Worm (Caenorhabditis elegans) whole organism, late embryonic: Measurements from ENCODE around the gene C02B8.7.

Experiments used
- F13H6.1 ChIP-seq: sonication (generic microtip); optimal IDR thresholded peaks from 2 replicates; lab custom pipeline; 2016; ENCODE audit warnings: missing genetic modification characterization, missing compliant biosample characterization
- K02D7.2 ChIP-seq: sonication (generic microtip); optimal IDR thresholded peaks from 2 replicates; lab custom pipeline; 2017; ENCODE audit warnings: mild to moderate bottlenecking, missing genetic modification characterization, missing compliant biosample characterization
- Y22D7AL.16 ChIP-seq: sonication (generic microtip); optimal IDR thresholded peaks from 2 replicates; lab custom pipeline; 2016; ENCODE audit warnings: missing genetic modification characterization, missing compliant biosample characterization
- ama-1 ChIP-seq: fragments of 150-350 bp; optimal IDR thresholded peaks from 2 replicates; lab custom pipeline; 2014
- ceh-18 ChIP-seq: sonication (generic microtip); optimal IDR thresholded peaks from 2 replicates; lab custom pipeline; 2016; ENCODE audit warnings: missing genetic modification characterization, missing compliant biosample characterization
- ceh-24 ChIP-seq: sonication (generic microtip); optimal IDR thresholded peaks from 2 replicates; lab custom pipeline; 2016; ENCODE audit warnings: mild to moderate bottlenecking, missing genetic modification characterization, missing compliant biosample characterization
- ceh-30 ChIP-seq: fragments of 150-350 bp; optimal IDR thresholded peaks from 2 replicates; lab custom pipeline; 2014; ENCODE audit warnings: missing biosample characterization, missing genetic modification characterization
- ceh-31 ChIP-seq: sonication (generic microtip); optimal IDR thresholded peaks from 2 replicates; lab custom pipeline; 2016; ENCODE audit warnings: missing genetic modification characterization, missing compliant biosample characterization
- ceh-34 ChIP-seq: sonication (generic microtip); optimal IDR thresholded peaks from 2 replicates; lab custom pipeline; 2016; ENCODE audit warnings: mild to moderate bottlenecking, missing genetic modification characterization, missing compliant biosample characterization
- ceh-45 ChIP-seq: fragments of 200-800 bp; sonication (Bioruptor generic); IDR thresholded peaks from 2 replicates; pipeline ENCODE4 v1.3.6; 2022; ENCODE audit warnings: missing genetic modification reagents, missing genetic modification characterization, missing compliant biosample characterization
- ceh-48 ChIP-seq: sonication (generic microtip); optimal IDR thresholded peaks from 2 replicates; lab custom pipeline; 2016; ENCODE audit warnings: missing genetic modification characterization, inconsistent platforms, missing compliant biosample characterization
- ceh-9 ChIP-seq: sonication (generic microtip); optimal IDR thresholded peaks from 2 replicates; lab custom pipeline; 2016; ENCODE audit warnings: mild to moderate bottlenecking, missing genetic modification characterization, inconsistent platforms, missing compliant biosample characterization
- che-1 ChIP-seq: sonication (generic microtip); optimal IDR thresholded peaks from 2 replicates; lab custom pipeline; 2016; ENCODE audit warnings: mild to moderate bottlenecking, missing genetic modification characterization, missing compliant biosample characterization
- dmd-4 ChIP-seq: sonication (generic microtip); optimal IDR thresholded peaks from 2 replicates; lab custom pipeline; 2016; ENCODE audit warnings: borderline replicate concordance, missing genetic modification characterization, missing compliant biosample characterization
- dve-1 ChIP-seq: sonication (generic microtip); optimal IDR thresholded peaks from 2 replicates; lab custom pipeline; 2017; ENCODE audit warnings: antibody characterized with exemption, mild to moderate bottlenecking, missing genetic modification characterization, missing compliant biosample characterization
- elt-2 ChIP-seq: sonication (generic microtip); optimal IDR thresholded peaks from 2 replicates; lab custom pipeline; 2016; ENCODE audit warnings: missing genetic modification reagents, missing genetic modification characterization, missing compliant biosample characterization
- elt-4 ChIP-seq: sonication (generic microtip); optimal IDR thresholded peaks from 2 replicates; lab custom pipeline; 2016; ENCODE audit warnings: missing genetic modification characterization, missing compliant biosample characterization
- ets-4 ChIP-seq: sonication (generic microtip); optimal IDR thresholded peaks from 2 replicates; lab custom pipeline; 2016; ENCODE audit warnings: missing genetic modification characterization, missing compliant biosample characterization
- fax-1 ChIP-seq: sonication (generic microtip); optimal IDR thresholded peaks from 2 replicates; lab custom pipeline; 2016; ENCODE audit warnings: missing genotype, missing genetic modification characterization, missing compliant biosample characterization
- fkh-10 ChIP-seq: fragments of 150-350 bp; optimal IDR thresholded peaks from 2 replicates; lab custom pipeline; 2014; ENCODE audit warnings: missing biosample characterization, missing genetic modification reagents, missing genetic modification characterization
- fkh-6 ChIP-seq: sonication (generic microtip); optimal IDR thresholded peaks from 2 replicates; lab custom pipeline; 2016; ENCODE audit warnings: missing genetic modification characterization, missing compliant biosample characterization
- hlh-13 ChIP-seq: fragments of 200-800 bp; sonication (Bioruptor generic); optimal IDR thresholded peaks from 2 replicates; lab custom pipeline; 2018; ENCODE audit warnings: mild to moderate bottlenecking, missing genetic modification characterization, missing compliant biosample characterization
- lim-6 ChIP-seq: sonication (generic microtip); optimal IDR thresholded peaks from 2 replicates; lab custom pipeline; 2016; ENCODE audit warnings: missing genetic modification characterization, missing compliant biosample characterization
- nfya-1 ChIP-seq: sonication (generic microtip); optimal IDR thresholded peaks from 2 replicates; lab custom pipeline; 2017; ENCODE audit warnings: missing genetic modification characterization, mild to moderate bottlenecking, missing compliant biosample characterization, antibody characterized with exemption, moderate library complexity
- nhr-232 ChIP-seq: sonication (generic microtip); optimal IDR thresholded peaks from 2 replicates; lab custom pipeline; 2016; ENCODE audit warnings: missing genetic modification characterization, missing compliant biosample characterization
- npax-4 ChIP-seq: sonication (generic microtip); optimal IDR thresholded peaks from 2 replicates; lab custom pipeline; 2016; ENCODE audit warnings: missing genetic modification characterization, missing compliant biosample characterization
- pros-1 ChIP-seq: fragments of 150-350 bp; optimal IDR thresholded peaks from 2 replicates; lab custom pipeline; 2014; ENCODE audit warnings: missing biosample characterization, missing genetic modification reagents, missing genetic modification characterization
- rnt-1 ChIP-seq: sonication (generic microtip); optimal IDR thresholded peaks from 2 replicates; lab custom pipeline; 2016; ENCODE audit warnings: missing genetic modification characterization, missing compliant biosample characterization
- tbx-2 ChIP-seq: sonication (generic microtip); optimal IDR thresholded peaks from 2 replicates; lab custom pipeline; 2016; ENCODE audit warnings: missing genetic modification characterization, missing compliant biosample characterization
- tbx-7 ChIP-seq: sonication (generic microtip); optimal IDR thresholded peaks from 2 replicates; lab custom pipeline; 2016; ENCODE audit warnings: missing genotype, missing genetic modification characterization, missing compliant biosample characterization
- ttx-3 ChIP-seq: sonication (generic microtip); optimal IDR thresholded peaks from 2 replicates; lab custom pipeline; 2016; ENCODE audit warnings: missing genetic modification reagents, missing genetic modification characterization, missing compliant biosample characterization
- unc-3 ChIP-seq, 2 experiments: fragments of 200-800 bp in 1 of 2; sonication (Bioruptor generic) in 1 of 2; sonication (generic microtip) in 1 of 2; conservative IDR thresholded peaks in 1 of 2; optimal IDR thresholded peaks in 1 of 2; 2 replicates each; pipeline versions ENCODE4 v1.3.6 to Lab custom; 2016 to 2022; ENCODE audit warnings: missing compliant biosample characterization in 2 of 2, missing genetic modification characterization in 2 of 2, missing genetic modification reagents in 1 of 2
- unc-42 ChIP-seq: sonication (generic microtip); optimal IDR thresholded peaks from 2 replicates; lab custom pipeline; 2016; ENCODE audit warnings: missing genotype, missing genetic modification characterization, missing compliant biosample characterization
- ztf-16 ChIP-seq: sonication (generic microtip); optimal IDR thresholded peaks from 2 replicates; lab custom pipeline; 2017; ENCODE audit warnings: missing genetic modification characterization, missing compliant biosample characterization

Gene C02B8.7

DNA sequence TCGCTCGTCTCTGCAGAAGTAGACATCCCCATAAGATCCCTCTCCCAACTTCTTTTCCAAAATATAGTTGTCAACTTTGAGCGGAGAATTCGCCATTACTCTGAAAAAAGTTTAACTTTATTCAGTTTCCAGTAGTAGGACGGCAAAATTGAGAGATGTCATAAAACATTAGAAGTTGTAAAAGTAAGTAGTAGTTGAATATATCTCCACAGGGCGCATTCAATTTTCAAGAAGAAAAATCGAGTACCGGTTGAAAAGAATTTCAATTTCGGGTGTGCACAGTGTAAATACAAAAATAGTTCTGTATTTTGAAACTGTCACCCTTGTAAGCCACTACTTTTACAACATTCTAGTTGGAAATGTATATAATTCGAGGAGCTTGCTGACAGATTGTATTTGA, 12.9 kb upstream of the C02B8.7 start, which contains the start of gene F22F1.2:
F22F1.2 (minus strand) TSS at position 101 of the 400 bp plus-strand sequence.
- TF ChIP-seq nhr-232 (no peak), K02D7.2 (no peak), F13H6.1 (tag; lab: Kevin White, UChicago) (no peak), ceh-24 (tag; lab: Kevin White, UChicago) (no peak), dve-1 (tag; lab: Kevin White, UChicago) (no peak), ceh-45 (GFP tag; lab: Robert Waterston, UW) (no peak), Y22D7AL.16 (tag; lab: Kevin White, UChicago) (no peak), ceh-30 (tag; lab: Kevin White, UChicago) (no peak), ceh-9 (tag; lab: Kevin White, UChicago) (no peak), ttx-3 (no peak), unc-3 (GFP tag; conservative IDR thresholded peaks at IDR 0.05; lab: Robert Waterston, UW) (no peak), unc-3 (tag; optimal IDR thresholded peaks at IDR 0.05; lab: Kevin White, UChicago) (no peak), che-1 (no peak), elt-2 (tag; lab: Kevin White, UChicago) (no peak), lim-6 (no peak), dmd-4 (tag; lab: Kevin White, UChicago) (no peak)

DNA sequence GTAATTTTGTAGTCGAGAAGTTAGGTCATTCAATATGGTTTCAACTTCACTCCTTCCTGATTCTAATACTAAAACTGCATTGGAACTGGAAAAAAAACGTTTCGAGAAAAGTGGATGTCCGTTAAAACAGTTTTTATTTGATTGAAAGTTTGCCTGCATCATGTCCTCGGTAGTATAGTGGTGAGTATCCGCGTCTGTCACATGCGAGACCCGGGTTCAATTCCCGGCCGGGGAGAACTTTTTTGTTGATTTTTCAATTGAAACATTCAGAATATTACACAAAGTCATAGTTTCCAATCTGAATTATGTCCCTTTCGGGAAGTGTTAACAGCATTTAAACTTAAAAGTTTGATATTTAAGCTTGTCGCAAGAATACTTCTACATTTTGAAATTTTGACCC, 11.3 kb upstream of the C02B8.7 start:
- TF ChIP-seq elt-4 (tag; lab: Kevin White, UChicago) (no peak), che-1 (no peak), ets-4 (tag; lab: Kevin White, UChicago) (no peak), ceh-34 (tag; lab: Kevin White, UChicago) (no peak), elt-2 (tag; lab: Kevin White, UChicago) (no peak), ceh-9 (tag; lab: Kevin White, UChicago) (no peak), pros-1 (no peak), fkh-6 (tag; lab: Kevin White, UChicago) (no peak), unc-42 (tag; lab: Kevin White, UChicago) (no peak), ceh-30 (tag; lab: Kevin White, UChicago) (no peak), rnt-1 (no peak), ceh-18 (no peak), tbx-7 (tag; lab: Kevin White, UChicago) (no peak), ztf-16 (tag; lab: Kevin White, UChicago) (no peak), Y22D7AL.16 (tag; lab: Kevin White, UChicago) (no peak), K02D7.2 (no peak), fax-1 (no peak), ttx-3 (no peak), npax-4 (tag; lab: Kevin White, UChicago) (no peak)

DNA sequence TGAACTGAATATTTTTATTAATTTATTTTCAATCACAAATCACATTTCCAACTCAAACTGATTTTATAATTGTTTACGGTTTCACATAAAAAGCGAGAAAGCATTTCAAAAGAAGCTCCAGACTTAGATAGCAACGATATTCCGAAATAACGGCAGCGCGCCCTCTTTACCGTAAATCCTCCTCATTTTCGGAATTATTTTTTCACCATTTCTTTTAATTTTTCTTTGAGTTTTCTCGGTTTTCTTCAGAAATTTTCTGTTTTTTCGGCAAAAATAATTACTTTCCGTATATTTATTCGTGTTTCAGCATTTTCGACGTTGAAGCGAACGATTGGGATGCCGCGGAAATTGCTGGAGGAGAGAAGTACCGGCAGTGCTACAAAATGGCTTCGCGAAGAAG, 9.7 kb upstream of the C02B8.7 start, which contains the start of gene C02B8.1:
C02B8.1 (plus strand) TSS at position 301 of the 400 bp plus-strand sequence.
- TF ChIP-seq fkh-10 (GFP tag; lab: Kevin White, UChicago) (no peak), ttx-3 (no peak), ama-1 (no peak), ets-4 (tag; lab: Kevin White, UChicago) (no peak)

DNA sequence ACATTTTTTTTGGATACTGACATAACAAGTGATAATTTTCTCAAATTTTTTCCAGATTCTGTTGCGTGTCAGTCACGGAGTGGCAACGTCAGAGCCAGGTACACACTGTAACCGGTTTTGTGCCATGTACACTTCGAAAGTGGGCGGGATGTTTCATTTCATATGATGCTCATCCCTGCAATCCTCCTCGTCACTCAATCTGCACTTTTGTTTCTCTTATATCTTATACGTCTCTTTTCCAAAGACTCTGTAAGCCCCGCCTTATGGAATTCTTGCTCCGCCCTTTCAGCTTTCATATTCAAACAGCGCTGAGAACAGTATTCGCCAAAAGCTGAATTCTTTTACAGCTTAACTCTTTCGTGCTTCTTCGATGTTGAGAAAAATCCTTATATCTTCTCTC, 1.5 kb upstream of the C02B8.7 start, which contains the start of gene C02B8.3:
C02B8.3 (plus strand) TSS at position 301 of the 400 bp plus-strand sequence.
- TF ChIP-seq ceh-24 (tag; lab: Kevin White, UChicago) = no peak

DNA sequence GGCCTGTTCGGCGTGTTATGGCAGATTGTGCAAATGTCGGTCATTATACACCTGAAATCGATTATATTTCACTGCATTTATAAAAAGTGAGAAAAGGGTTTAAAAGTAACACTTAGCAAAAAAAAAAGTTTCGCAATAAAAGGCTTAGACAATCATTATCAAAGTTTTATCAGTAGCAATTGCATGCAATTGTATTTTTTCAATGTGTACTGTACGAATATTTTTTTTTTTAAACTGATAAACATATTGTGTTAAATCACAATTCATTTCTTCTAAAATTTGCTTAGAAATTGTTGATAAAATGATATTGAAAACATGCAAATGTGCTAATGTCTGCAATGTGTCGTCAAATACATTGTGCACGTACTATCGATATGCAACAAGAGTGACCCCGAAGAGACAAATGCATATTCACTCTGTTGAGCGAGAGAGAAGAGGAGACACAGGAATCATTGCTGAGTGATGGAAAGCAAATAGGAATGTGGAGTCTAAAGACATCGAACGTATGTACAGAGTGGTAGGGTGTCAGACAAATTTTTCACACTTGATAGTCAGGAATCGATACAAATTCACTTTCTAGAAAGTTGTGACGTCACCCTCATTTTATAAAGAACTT, 1.3 kb downstream of the C02B8.7 start, which contains the start of gene C02B8.6:
C02B8.6 (minus strand) TSS at position 51 of the 616 bp plus-strand sequence.
- TF ChIP-seq dmd-4 (tag; lab: Kevin White, UChicago) (no peak), hlh-13 (GFP tag; lab: Kevin White, UChicago) (no peak), elt-2 (tag; lab: Kevin White, UChicago) (peak; percentile 69), ceh-31 (tag; lab: Kevin White, UChicago) (peak; percentile 10), unc-3 (GFP tag; conservative IDR thresholded peaks at IDR 0.05; lab: Robert Waterston, UW) (no peak), unc-3 (tag; optimal IDR thresholded peaks at IDR 0.05; lab: Kevin White, UChicago) (no peak), tbx-2 (tag; lab: Kevin White, UChicago) (peak; percentile 54), ceh-48 (tag; lab: Kevin White, UChicago) (peak; percentile 26), nfya-1 (tag; lab: Kevin White, UChicago) (peak; percentile 33), ceh-34 (tag; lab: Kevin White, UChicago) (peak; percentile 32)
